Worm (Caenorhabditis elegans): ENCODE data around the gene C42C1.3.
A peak's percentile ranks its signal among the peaks of the same experiment; 100 is the strongest.

C42C1.3 gene

DNA sequence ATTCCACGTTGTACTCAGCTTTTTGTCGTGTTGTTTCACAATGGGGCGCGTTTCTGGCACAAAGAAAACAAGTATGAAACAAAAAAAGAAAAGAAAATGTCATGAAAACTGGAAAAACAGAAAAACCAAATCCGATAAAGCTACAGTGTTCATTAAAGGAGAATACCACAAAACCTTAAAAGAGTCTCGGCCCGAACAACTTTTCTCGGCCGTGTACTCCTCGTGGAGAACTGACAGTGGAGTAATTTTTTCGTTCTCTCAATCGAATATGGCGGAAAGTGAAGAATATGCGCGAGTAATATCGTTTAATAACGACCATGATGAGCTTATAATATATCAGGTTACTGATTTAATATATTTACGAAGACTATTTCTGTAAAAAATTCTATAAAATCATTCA is 8.2 kb upstream of the C42C1.3 start, which contains the start of the genes tag-335 and vkmt-1:
TSS of gene tag-335 (minus strand) at position 88 of the 400 bp plus-strand sequence.
TSS of gene vkmt-1 (plus strand) at position 219 of the 400 bp plus-strand sequence.
- peak; percentile 20 for TF ChIP-seq nhr-6 (tag; optimal IDR thresholded peaks at IDR 0.05)
- no peak for TF ChIP-seq rbr-2 (tag; optimal IDR thresholded peaks at IDR 0.05)
- TF ChIP-seq mes-2 (tag; optimal IDR thresholded peaks at IDR 0.05; ENCODE audit: poor library complexity, severe bottlenecking): peak; percentile 88
- TF ChIP-seq nhr-28 (tag; optimal IDR thresholded peaks at IDR 0.05): no peak
- peak; percentile 50 for TF ChIP-seq unc-130 (GFP tag; optimal IDR thresholded peaks at IDR 0.05)
- no peak for TF ChIP-seq ctbp-1 (GFP tag; IDR thresholded peaks at IDR 0.05)
- peak in 1 of 2 experiments; percentile 84 for TF ChIP-seq unc-62 (GFP tag; optimal IDR thresholded peaks at IDR 0.05 in 1 of 2)
- no peak for TF ChIP-seq unc-62 (tag; optimal IDR thresholded peaks at IDR 0.05)
- TF ChIP-seq vab-7 (GFP tag; IDR thresholded peaks at IDR 0.05): no peak
- TF ChIP-seq unc-39 (tag; optimal IDR thresholded peaks at IDR 0.05): no peak
- peak in 1 of 2 experiments; percentile 72 for TF ChIP-seq lsy-2 (tag; optimal IDR thresholded peaks at IDR 0.05)
- peak in 1 of 2 experiments; percentile 11 for TF ChIP-seq hif-1 (tag; optimal IDR thresholded peaks at IDR 0.05)

DNA sequence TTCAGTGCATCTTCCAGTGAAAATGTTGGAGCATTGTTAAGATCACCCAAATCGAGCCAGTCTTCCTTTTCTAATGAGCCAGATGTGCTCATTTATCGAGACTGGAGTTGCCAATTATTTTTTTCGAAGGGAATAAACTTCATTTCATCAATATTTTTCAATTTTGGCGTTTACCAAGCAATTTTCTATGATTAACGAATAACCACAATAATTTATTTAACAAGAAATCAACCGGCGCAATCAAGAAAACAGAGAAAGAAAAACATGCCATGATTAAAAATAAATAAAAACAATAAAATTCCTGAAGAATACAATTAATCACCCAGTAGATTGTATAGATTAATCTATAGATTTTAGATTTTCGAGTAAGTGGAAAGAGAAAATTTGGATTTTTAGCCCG is 5.6 kb upstream of the C42C1.3 start, which contains the start of gene vps-8:
TSS of gene vps-8 (minus strand) at position 101 of the 400 bp plus-strand sequence.
- TF ChIP-seq ceh-20 (GFP tag; IDR thresholded peaks at IDR 0.05): no peak
- no peak for TF ChIP-seq dmd-8 (GFP tag; IDR thresholded peaks at IDR 0.05)
- TF ChIP-seq nhr-11 (tag; optimal IDR thresholded peaks at IDR 0.05): no peak
- TF ChIP-seq lin-39 (tag; optimal IDR thresholded peaks at IDR 0.05): no peak
- no peak for TF ChIP-seq pha-4 (GFP tag; IDR thresholded peaks at IDR 0.05)
- no peak for TF ChIP-seq pha-4 (tag; optimal IDR thresholded peaks at IDR 0.05)
- TF ChIP-seq D1046.2 (GFP tag; IDR thresholded peaks at IDR 0.05): no peak
- no peak for TF ChIP-seq fos-1 (tag; optimal IDR thresholded peaks at IDR 0.05)

DNA sequence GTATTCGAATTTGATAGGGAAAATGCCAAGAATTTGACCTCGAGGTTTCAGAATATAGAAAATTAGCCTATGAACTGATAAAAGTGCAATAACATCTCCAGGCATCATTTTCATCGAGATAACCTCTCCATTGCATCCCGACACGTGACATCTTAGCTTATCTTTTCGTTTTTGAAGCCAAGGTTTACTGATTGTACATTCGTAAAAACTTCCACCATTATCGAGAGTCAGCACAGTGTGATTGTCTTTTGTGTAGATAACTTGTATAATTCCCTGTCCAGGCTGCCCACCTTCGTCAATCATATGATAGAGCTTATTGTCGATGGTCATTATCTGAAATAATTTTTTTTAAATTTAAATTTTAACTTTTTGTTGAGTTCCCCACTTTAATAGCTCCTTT is 4.1 kb upstream of the C42C1.3 start:
- no peak for TF ChIP-seq unc-130 (GFP tag; optimal IDR thresholded peaks at IDR 0.05)
- TF ChIP-seq unc-62 (GFP tag; optimal IDR thresholded peaks at IDR 0.05 in 1 of 2): no peak
- no peak for TF ChIP-seq unc-62 (tag; optimal IDR thresholded peaks at IDR 0.05)
- no peak for TF ChIP-seq lin-13 (GFP tag; optimal IDR thresholded peaks at IDR 0.05)
- TF ChIP-seq cey-2 (tag; optimal IDR thresholded peaks at IDR 0.05; ENCODE audit: borderline replicate concordance, insufficient read depth): no peak
- no peak for TF ChIP-seq daf-19 (GFP tag; conservative IDR thresholded peaks at IDR 0.05)
- no peak for TF ChIP-seq lin-29 (GFP tag; IDR thresholded peaks at IDR 0.05)

DNA sequence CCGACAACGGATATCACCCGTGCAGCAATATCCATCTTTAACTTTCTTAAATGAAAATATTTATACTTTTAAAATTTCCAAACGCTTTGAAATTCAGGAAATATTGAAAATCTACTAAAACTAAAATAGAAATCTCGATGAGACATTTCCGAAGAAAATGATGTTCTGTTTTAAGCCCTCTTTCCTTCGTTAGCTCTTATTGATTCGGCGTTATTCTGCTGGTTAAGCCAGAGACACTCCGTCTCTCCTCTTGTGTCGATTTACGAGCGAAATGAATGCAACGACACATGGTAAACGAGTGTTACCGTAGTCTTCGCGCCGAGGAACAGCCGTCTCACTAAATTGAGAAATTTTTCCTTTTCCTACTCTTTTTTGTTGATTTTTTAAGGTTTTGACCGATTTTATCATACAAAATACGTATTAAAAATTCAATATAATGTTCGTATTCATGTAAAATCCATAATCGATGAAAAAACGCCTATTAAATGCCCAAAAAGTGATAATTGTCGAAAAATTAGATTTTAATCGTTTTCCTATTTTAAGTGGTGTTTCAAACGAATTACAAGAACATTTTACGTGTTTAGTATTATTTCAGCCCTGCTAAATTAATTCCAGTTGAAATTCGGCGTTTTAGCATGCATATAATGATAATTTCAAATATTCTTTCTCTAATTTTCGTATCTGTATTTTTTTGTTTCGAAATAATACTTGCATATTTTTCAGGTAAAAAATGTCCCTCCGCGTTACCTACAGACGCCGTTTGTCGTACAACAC is 1.8 kb downstream of the C42C1.3 start, which contains the start of the genes ppm-1.H and rpl-34:
TSS of gene ppm-1.H (minus strand) at position 51 of the 774 bp plus-strand sequence.
TSS of gene rpl-34 (plus strand) at position 724 of the 774 bp plus-strand sequence.
- peak in 1 of 2 experiments; percentile 39 for TF ChIP-seq hif-1 (tag; optimal IDR thresholded peaks at IDR 0.05)
- no peak for TF ChIP-seq dmd-8 (GFP tag; IDR thresholded peaks at IDR 0.05)
- peak; percentile 2 for TF ChIP-seq unc-130 (GFP tag; optimal IDR thresholded peaks at IDR 0.05)
- TF ChIP-seq hlh-30 (tag; optimal IDR thresholded peaks at IDR 0.05; ENCODE audit: insufficient read depth): peak; percentile 78
- TF ChIP-seq rbr-2 (tag; optimal IDR thresholded peaks at IDR 0.05): peak; percentile 54
- TF ChIP-seq pqm-1 (tag; optimal IDR thresholded peaks at IDR 0.05): no peak
- TF ChIP-seq nhr-77 (tag; optimal IDR thresholded peaks at IDR 0.05): peak; percentile 1
- no peak for TF ChIP-seq T26A8.4 (GFP tag; IDR thresholded peaks at IDR 0.05)
- peak; percentile 68 for TF ChIP-seq nhr-6 (tag; optimal IDR thresholded peaks at IDR 0.05)
- TF ChIP-seq ztf-7 (tag; optimal IDR thresholded peaks at IDR 0.05): no peak
- peak; percentile 56 for TF ChIP-seq dpl-1 (GFP tag; optimal IDR thresholded peaks at IDR 0.05)
- TF ChIP-seq mes-2 (tag; optimal IDR thresholded peaks at IDR 0.05; ENCODE audit: poor library complexity, severe bottlenecking): peak; percentile 78
- peak; percentile 94 for TF ChIP-seq D1046.2 (GFP tag; IDR thresholded peaks at IDR 0.05)
- peak; percentile 67 for TF ChIP-seq mep-1 (tag; optimal IDR thresholded peaks at IDR 0.05)
- no peak for TF ChIP-seq pha-4 (GFP tag; IDR thresholded peaks at IDR 0.05)
- TF ChIP-seq pha-4 (tag; optimal IDR thresholded peaks at IDR 0.05): peak; percentile 48
- TF ChIP-seq vab-7 (GFP tag; IDR thresholded peaks at IDR 0.05): no peak
- TF ChIP-seq lsy-2 (tag; optimal IDR thresholded peaks at IDR 0.05): peak; percentile 90 to 98
- peak in 1 of 2 experiments; percentile 43 for TF ChIP-seq mdl-1 (tag; optimal IDR thresholded peaks at IDR 0.05)
- TF ChIP-seq zip-2 (tag; optimal IDR thresholded peaks at IDR 0.05): no peak
- TF ChIP-seq R02D3.7 (tag; optimal IDR thresholded peaks at IDR 0.05): peak; percentile 66
- TF ChIP-seq hmg-1.1 (GFP tag; IDR thresholded peaks at IDR 0.05): 0 out of 2 replicates have a peak, but pooled peaks have one; percentile 30
- TF ChIP-seq nhr-42 (GFP tag; IDR thresholded peaks at IDR 0.05): no peak
- no peak for TF ChIP-seq daf-12 (tag; optimal IDR thresholded peaks at IDR 0.05)

All from whole organism, L4 larva.